Worm (Caenorhabditis elegans) whole organism, midembryonic: ENCODE measurements around the gene T28D6.6.
A peak's percentile ranks its signal among the peaks of the same experiment; 100 is the strongest.

Experiments used
- T22C8.4 ChIP-seq: fragments of 200-800 bp; sonication (Bioruptor generic); IDR thresholded peaks from 2 replicates; pipeline ENCODE4 v1.3.6; 2022; ENCODE audit warnings: missing genetic modification characterization, missing compliant biosample characterization
- cog-1 ChIP-seq: sonication (generic microtip); optimal IDR thresholded peaks from 2 replicates; lab custom pipeline; 2016; ENCODE audit warnings: missing genetic modification characterization, missing compliant biosample characterization
- flt-1 ChIP-seq: fragments of 200-800 bp; sonication (Bioruptor generic); IDR thresholded peaks from 2 replicates; pipeline ENCODE4 v1.3.6; 2022; ENCODE audit warnings: missing genetic modification characterization, missing compliant biosample characterization
- klf-2 ChIP-seq: fragments of 200-800 bp; sonication (Bioruptor generic); conservative IDR thresholded peaks from 2 replicates; pipeline ENCODE4 v1.3.6; 2022; ENCODE audit warnings: missing genetic modification reagents, missing genetic modification characterization, missing compliant biosample characterization
- med-1 ChIP-seq: sonication (generic microtip); optimal IDR thresholded peaks from 2 replicates; lab custom pipeline; 2017; ENCODE audit warnings: missing genetic modification characterization, mild to moderate bottlenecking, missing compliant biosample characterization, antibody characterized with exemption, missing genetic modification reagents; ENCODE audit not compliant: insufficient read depth
- ref-1 ChIP-seq: fragments of 200-800 bp; sonication (Bioruptor generic); conservative IDR thresholded peaks from 2 replicates; pipeline ENCODE4 v1.3.6; 2022; ENCODE audit warnings: missing genetic modification reagents, missing genetic modification characterization, missing compliant biosample characterization
- tab-1 ChIP-seq: fragments of 200-800 bp; sonication (Bioruptor generic); IDR thresholded peaks from 2 replicates; pipeline ENCODE4 v1.3.6; 2022; ENCODE audit warnings: missing genetic modification characterization, missing compliant biosample characterization
- ztf-23 ChIP-seq: fragments of 200-800 bp; sonication (Bioruptor generic); IDR thresholded peaks from 2 replicates; pipeline ENCODE4 v1.3.6; 2022; ENCODE audit warnings: missing genetic modification reagents, missing genetic modification characterization, missing compliant biosample characterization
- ztf-29 ChIP-seq: fragments of 200-800 bp; sonication (Bioruptor generic); IDR thresholded peaks from 2 replicates; pipeline ENCODE4 v1.3.6; 2022; ENCODE audit warnings: missing genetic modification reagents, missing genetic modification characterization, missing compliant biosample characterization

The T28D6.6 gene

DNA sequence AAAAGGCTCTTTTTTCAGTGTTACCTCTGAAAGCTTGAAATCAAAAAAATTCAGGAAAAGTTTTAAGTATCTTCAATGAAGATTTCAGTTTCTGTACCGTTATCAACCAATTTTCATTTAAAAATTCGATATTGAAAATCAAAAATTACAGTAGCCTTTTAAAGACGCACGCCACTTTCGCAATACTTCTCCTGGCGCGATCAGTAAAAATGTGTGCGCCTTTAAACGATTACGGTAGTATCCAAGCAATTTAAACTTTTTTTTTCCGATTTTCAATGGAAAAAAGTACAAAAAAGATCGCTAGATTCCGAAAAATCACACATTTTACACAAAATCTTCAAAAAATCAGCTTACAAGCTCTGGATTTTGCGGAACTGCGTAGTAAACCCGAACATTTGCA, 53.0 kb downstream of the T28D6.6 start:
- no peak for TF ChIP-seq ztf-23 (GFP tag; lab: Robert Waterston, UW)
- TF ChIP-seq flt-1: no peak
- no peak for TF ChIP-seq klf-2
- TF ChIP-seq T22C8.4 (GFP tag; lab: Robert Waterston, UW): no peak
- no peak for TF ChIP-seq ref-1
- no peak for TF ChIP-seq cog-1 (tag; lab: Kevin White, UChicago)
- TF ChIP-seq tab-1: no peak
- no peak for TF ChIP-seq med-1
- TF ChIP-seq ztf-29 (GFP tag; lab: Robert Waterston, UW): no peak

DNA sequence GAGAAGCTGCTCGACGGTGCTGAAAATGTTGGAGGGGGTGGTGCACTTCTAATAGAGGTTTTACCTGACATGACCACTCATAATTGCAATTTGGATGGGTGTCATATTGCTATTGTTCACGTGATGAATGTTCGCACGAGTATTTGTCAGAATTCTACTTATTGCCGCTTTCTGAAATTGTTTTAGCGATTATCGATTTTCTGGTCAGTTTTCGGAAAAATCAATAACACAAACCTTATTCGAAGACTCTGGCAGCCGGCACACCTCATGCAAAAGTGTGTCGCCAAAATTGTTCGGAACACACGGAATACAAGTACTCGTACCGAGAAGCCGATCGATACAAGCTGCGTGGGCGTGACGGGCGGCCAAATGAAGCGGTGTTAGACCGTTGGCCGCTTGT, 54.6 kb downstream of the T28D6.6 start:
- TF ChIP-seq klf-2 (no peak), cog-1 (tag; lab: Kevin White, UChicago) (no peak), ztf-29 (GFP tag; lab: Robert Waterston, UW) (no peak), T22C8.4 (GFP tag; lab: Robert Waterston, UW) (peak; percentile 63), ref-1 (no peak), med-1 (no peak)

DNA sequence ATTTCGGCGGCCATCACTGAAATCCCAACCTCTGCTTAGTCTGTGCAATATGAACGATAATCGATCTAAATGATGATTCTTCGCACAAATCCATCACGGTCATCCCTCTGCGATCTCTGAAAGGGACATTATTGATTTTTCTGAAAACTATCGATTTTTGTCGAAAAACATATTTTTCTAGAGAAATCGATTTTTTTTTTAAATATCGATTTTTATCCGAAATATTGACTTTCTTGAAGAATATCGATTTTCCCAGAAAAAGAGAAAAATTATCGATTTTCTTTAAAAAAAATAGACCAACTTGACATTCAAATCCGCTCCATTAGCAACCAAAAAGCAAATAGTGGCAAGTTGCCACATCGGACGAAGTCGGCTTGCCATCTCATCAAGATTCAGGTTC, 55.6 kb downstream of the T28D6.6 start:
- TF ChIP-seq klf-2: no peak
- peak; percentile 81 for TF ChIP-seq T22C8.4 (GFP tag; lab: Robert Waterston, UW)

DNA sequence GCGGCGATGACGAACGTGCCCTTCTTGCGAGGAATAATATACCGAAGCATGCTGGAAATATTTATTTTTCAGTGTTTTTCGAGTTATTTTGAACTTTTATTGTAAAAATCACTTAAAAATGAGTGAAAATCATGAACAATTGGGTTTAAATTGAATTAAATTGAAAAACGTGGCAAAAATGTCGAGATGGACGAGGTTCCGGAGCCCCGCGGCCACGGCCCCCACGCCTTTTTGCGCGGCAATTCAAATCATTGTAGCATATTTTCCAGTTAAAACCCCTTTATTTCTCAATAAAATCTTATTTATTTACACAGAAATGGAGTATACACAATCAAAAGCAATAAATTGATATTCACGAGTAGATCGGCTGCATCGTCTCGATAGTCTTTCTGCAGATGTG, 56.8 kb downstream of the T28D6.6 start:
- TF ChIP-seq ztf-29 (GFP tag; lab: Robert Waterston, UW) (no peak), flt-1 (0 out of 2 replicates have a peak, but pooled peaks have one; percentile 34), cog-1 (tag; lab: Kevin White, UChicago) (peak; percentile 1), tab-1 (no peak), ztf-23 (GFP tag; lab: Robert Waterston, UW) (no peak), ref-1 (no peak), med-1 (no peak), T22C8.4 (GFP tag; lab: Robert Waterston, UW) (no peak), klf-2 (peak; percentile 38; the same call in 1 of the 2 replicates)

DNA sequence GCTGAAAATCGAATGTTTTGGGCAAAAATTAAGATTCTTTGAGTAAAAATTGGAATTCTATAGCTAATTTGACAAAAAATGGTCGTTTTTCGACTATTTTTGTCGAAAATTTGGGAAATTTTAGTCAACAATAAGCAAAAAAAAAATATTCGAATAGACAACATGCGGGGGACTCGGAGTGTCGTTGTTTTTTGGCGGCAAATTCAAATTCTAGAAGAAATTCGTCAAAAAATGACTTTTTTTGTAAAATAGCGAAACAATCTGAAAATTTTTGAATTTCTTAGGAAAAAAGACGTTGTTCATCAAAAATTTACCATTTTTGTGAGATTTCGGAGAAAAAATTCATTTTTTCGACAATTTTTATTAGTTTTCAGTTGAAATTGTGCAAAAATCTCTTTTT, 59.3 kb downstream of the T28D6.6 start:
- TF ChIP-seq T22C8.4 (GFP tag; lab: Robert Waterston, UW): no peak
- TF ChIP-seq cog-1 (tag; lab: Kevin White, UChicago): no peak
- TF ChIP-seq ztf-23 (GFP tag; lab: Robert Waterston, UW): no peak
- TF ChIP-seq tab-1: no peak
- TF ChIP-seq ref-1: no peak

DNA sequence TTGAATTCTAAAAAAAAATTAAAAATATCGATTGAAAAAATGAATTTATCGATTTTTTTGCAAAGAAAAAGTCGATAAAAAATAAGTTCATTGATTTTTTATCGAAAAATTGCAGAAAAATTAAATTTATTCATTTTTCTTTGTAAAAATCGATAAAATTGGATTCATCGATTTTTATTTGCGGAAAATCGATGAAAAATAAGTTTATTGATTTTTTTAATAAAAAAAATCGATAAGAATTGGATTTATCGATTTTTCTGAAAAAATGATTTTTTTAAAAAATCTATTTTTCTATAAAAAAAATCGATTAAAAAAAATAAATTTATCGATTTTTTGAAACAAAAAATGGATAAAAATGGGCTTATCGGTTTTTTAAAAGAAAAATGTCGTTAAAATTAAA, 63.0 kb downstream of the T28D6.6 start:
- TF ChIP-seq cog-1 (tag; lab: Kevin White, UChicago): no peak
- no peak for TF ChIP-seq ref-1
- no peak for TF ChIP-seq tab-1
- peak; percentile 81 for TF ChIP-seq T22C8.4 (GFP tag; lab: Robert Waterston, UW)

DNA sequence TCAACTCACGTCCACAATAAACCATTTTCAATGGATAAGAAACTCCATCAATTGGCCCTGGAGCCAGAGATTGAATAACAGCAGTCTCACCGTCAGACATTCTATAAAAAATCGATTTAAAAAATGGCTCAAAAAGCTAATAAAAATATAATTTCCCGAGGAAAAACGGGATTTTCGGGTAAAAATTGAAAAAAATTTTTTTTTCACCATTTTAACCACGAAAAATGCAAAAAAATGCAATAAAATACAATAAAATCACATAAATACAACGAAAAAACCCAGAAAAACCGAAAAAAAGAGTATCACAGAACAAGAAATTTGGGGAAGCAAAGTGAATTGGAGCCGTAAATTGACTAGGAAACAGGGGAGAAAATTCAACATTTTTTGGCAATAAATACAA, 64.1 kb downstream of the T28D6.6 start, which contains the start of gene Y47D3A.21:
TSS of gene Y47D3A.21 (minus strand) at position 101 of the 400 bp plus-strand sequence.
- TF ChIP-seq flt-1: no peak
- no peak for TF ChIP-seq med-1
- TF ChIP-seq ztf-23 (GFP tag; lab: Robert Waterston, UW): no peak
- TF ChIP-seq T22C8.4 (GFP tag; lab: Robert Waterston, UW): no peak
- no peak for TF ChIP-seq cog-1 (tag; lab: Kevin White, UChicago)
- no peak for TF ChIP-seq klf-2
- TF ChIP-seq tab-1: no peak
- TF ChIP-seq ref-1: no peak
- no peak for TF ChIP-seq ztf-29 (GFP tag; lab: Robert Waterston, UW)
